Worm (Caenorhabditis elegans) whole organism, young adult: ENCODE results near the gene nhr-86.

Experiments used
- C06A6.2 ChIP-seq: fragments of 200-800 bp; sonication (Bioruptor generic); conservative IDR thresholded peaks from 2 replicates; pipeline ENCODE4 v1.3.6; 2022; ENCODE audit warnings: missing genetic modification characterization, missing compliant biosample characterization
- Y67H2A.10 ChIP-seq: fragments of 200-800 bp; sonication (Bioruptor generic); conservative IDR thresholded peaks from 2 replicates; pipeline ENCODE4 v1.3.6; 2022; ENCODE audit warnings: missing genetic modification reagents, missing genetic modification characterization, missing compliant biosample characterization
- attf-3 ChIP-seq: fragments of 200-800 bp; sonication (Bioruptor generic); conservative IDR thresholded peaks from 2 replicates; pipeline ENCODE4 v1.3.6; 2022; ENCODE audit warnings: missing genetic modification reagents, missing genetic modification characterization, missing compliant biosample characterization
- dox-1 ChIP-seq: fragments of 200-800 bp; sonication (Bioruptor generic); IDR thresholded peaks from 2 replicates; pipeline ENCODE4 v1.3.6; 2022; ENCODE audit warnings: missing genetic modification reagents, missing genetic modification characterization, missing compliant biosample characterization
- nhr-80 ChIP-seq: sonication (generic microtip); optimal IDR thresholded peaks from 2 replicates; lab custom pipeline; 2016; ENCODE audit warnings: missing genetic modification characterization, missing compliant biosample characterization
- sea-2 ChIP-seq: fragments of 200-800 bp; sonication (Bioruptor generic); IDR thresholded peaks from 2 replicates; pipeline ENCODE4 v1.3.6; 2022; ENCODE audit warnings: missing genetic modification characterization, missing compliant biosample characterization
- tlf-1 ChIP-seq: fragments of 200-800 bp; sonication (Bioruptor generic); optimal IDR thresholded peaks from 2 replicates; lab custom pipeline; 2018; ENCODE audit warnings: mild to moderate bottlenecking, missing genetic modification characterization, missing compliant biosample characterization
- ztf-26 ChIP-seq: sonication (generic microtip); optimal IDR thresholded peaks from 2 replicates; lab custom pipeline; 2017; ENCODE audit warnings: missing genetic modification characterization, missing compliant biosample characterization

- no peak for TF ChIP-seq ztf-26
- TF ChIP-seq Y67H2A.10 (GFP tag; lab: Robert Waterston, UW): no peak
- TF ChIP-seq dox-1 (GFP tag; lab: Robert Waterston, UW): no peak
- TF ChIP-seq tlf-1 (GFP tag; lab: Kevin White, UChicago): no peak
- no peak for TF ChIP-seq C06A6.2 (GFP tag; lab: Robert Waterston, UW)
- TF ChIP-seq nhr-80 (tag; lab: Kevin White, UChicago): no peak
- TF ChIP-seq attf-3 (GFP tag; lab: Robert Waterston, UW): no peak
- no peak for TF ChIP-seq sea-2 (GFP tag; lab: Robert Waterston, UW)
These were observed 32.4 kb upstream of the nhr-86 start, which contains the start of gene F36F12.7 for ce11 chrV:2099040-2099439.
